Fruit fly (Drosophila melanogaster) whole organism, embryonic: Measurements from ENCODE around the gene CG15506.

Experiments used
- ATbp ChIP-seq: fragments of 200-800 bp; sonication (Bioruptor generic); optimal IDR thresholded peaks from 2 replicates; lab custom pipeline; 2017; ENCODE audit warnings: missing biosample characterization, mild to moderate bottlenecking, missing genetic modification characterization, missing genetic modification reagents
- Aef1 ChIP-seq: fragments of 200-800 bp; sonication (Bioruptor generic); IDR thresholded peaks from 3 replicates; pipeline ENCODE4 v1.3.6; 2022; ENCODE audit warnings: missing biosample characterization, missing genetic modification characterization
- Atf6 ChIP-seq: fragments of 200-800 bp; sonication (Bioruptor generic); IDR thresholded peaks from 2 replicates; pipeline ENCODE4 v1.3.6; 2022; ENCODE audit warnings: missing biosample characterization, missing genetic modification characterization
- BEAF-32 ChIP-seq: fragments of 200-800 bp; sonication (Bioruptor generic); optimal IDR thresholded peaks from 3 replicates; lab custom pipeline; 2017; ENCODE audit warnings: missing biosample characterization, missing genetic modification characterization, mild to moderate bottlenecking, moderate library complexity, missing genetic modification reagents
- CG10543 ChIP-seq: fragments of 200-800 bp; sonication (Bioruptor generic); optimal IDR thresholded peaks from 3 replicates; lab custom pipeline; 2017; ENCODE audit warnings: missing biosample characterization, mild to moderate bottlenecking, missing genetic modification characterization, moderate library complexity
- CG12659 ChIP-seq: fragments of 200-800 bp; sonication (Bioruptor generic); optimal IDR thresholded peaks from 3 replicates; lab custom pipeline; 2017; ENCODE audit warnings: mild to moderate bottlenecking, missing biosample characterization, missing genetic modification reagents, missing genetic modification characterization
- CG13424 ChIP-seq: fragments of 200-800 bp; sonication (Bioruptor generic); optimal IDR thresholded peaks from 2 replicates; lab custom pipeline; 2019; ENCODE audit warnings: missing biosample characterization, mild to moderate bottlenecking, missing genetic modification characterization, moderate library complexity
- CG14667 ChIP-seq: fragments of 200-800 bp; sonication (Bioruptor generic); IDR thresholded peaks from 2 replicates; pipeline ENCODE4 v1.3.6; 2022; ENCODE audit warnings: missing biosample characterization, missing genetic modification characterization
- CG15269 ChIP-seq: fragments of 200-800 bp; sonication (Bioruptor generic); optimal IDR thresholded peaks from 2 replicates; lab custom pipeline; 2018; ENCODE audit warnings: missing biosample characterization, mild to moderate bottlenecking, missing genetic modification characterization, moderate library complexity
- CG1792 ChIP-seq: fragments of 200-800 bp; sonication (Bioruptor generic); optimal IDR thresholded peaks from 2 replicates; lab custom pipeline; 2016; ENCODE audit warnings: missing biosample characterization, missing genetic modification characterization
- CG18476 ChIP-seq: fragments of 200-800 bp; sonication (Bioruptor generic); optimal IDR thresholded peaks from 2 replicates; lab custom pipeline; 2016; ENCODE audit warnings: missing biosample characterization, mild to moderate bottlenecking, missing genetic modification characterization
- CG2129 ChIP-seq: fragments of 200-800 bp; sonication (Bioruptor generic); IDR thresholded peaks from 2 replicates; pipeline ENCODE4 v1.3.6; 2022; ENCODE audit warnings: missing biosample characterization, missing genetic modification characterization; ENCODE audit not compliant: partially characterized antibody
- CG30403 ChIP-seq: fragments of 200-800 bp; sonication (Bioruptor generic); optimal IDR thresholded peaks from 3 replicates; lab custom pipeline; 2016; ENCODE audit warnings: missing biosample characterization, missing genetic modification characterization
- CG3995 ChIP-seq: fragments of 200-800 bp; sonication (Bioruptor generic); optimal IDR thresholded peaks from 3 replicates; lab custom pipeline; 2016; ENCODE audit warnings: missing biosample characterization, missing genetic modification characterization
- CG4360 ChIP-seq: fragments of 200-800 bp; sonication (Bioruptor generic); IDR thresholded peaks from 2 replicates; pipeline ENCODE4 v1.3.6; 2022; ENCODE audit warnings: missing biosample characterization, missing genetic modification characterization
- CG43689 ChIP-seq: fragments of 200-800 bp; sonication (Bioruptor generic); IDR thresholded peaks from 2 replicates; pipeline ENCODE4 v1.3.6; 2022; ENCODE audit warnings: missing biosample characterization, missing genetic modification characterization
- CG6175 ChIP-seq: fragments of 200-800 bp; sonication (Bioruptor generic); IDR thresholded peaks from 3 replicates; pipeline ENCODE4 v1.3.6; 2022; ENCODE audit warnings: missing biosample characterization, missing genetic modification characterization
- CG6689 ChIP-seq: fragments of 200-800 bp; sonication (Bioruptor generic); IDR thresholded peaks from 2 replicates; pipeline ENCODE4 v1.3.6; 2022; ENCODE audit warnings: missing biosample characterization, missing genetic modification characterization
- CG7357 ChIP-seq: fragments of 200-800 bp; sonication (Bioruptor generic); IDR thresholded peaks from 3 replicates; pipeline ENCODE4 v1.3.6; 2022; ENCODE audit warnings: missing biosample characterization, missing genetic modification characterization
- CG8924 ChIP-seq: fragments of 200-800 bp; optimal IDR thresholded peaks from 3 replicates; lab custom pipeline; 2019; ENCODE audit warnings: missing biosample characterization, mild to moderate bottlenecking, missing genetic modification characterization, moderate library complexity
- Dek ChIP-seq: fragments of 200-800 bp; sonication (Bioruptor generic); optimal IDR thresholded peaks from 3 replicates; lab custom pipeline; 2019; ENCODE audit warnings: missing biosample characterization, mild to moderate bottlenecking, missing genetic modification characterization, moderate library complexity
- Dp ChIP-seq: fragments of 200-800 bp; sonication (Bioruptor generic); optimal IDR thresholded peaks from 2 replicates; lab custom pipeline; 2018; ENCODE audit warnings: missing biosample characterization, mild to moderate bottlenecking, missing genetic modification characterization, moderate library complexity
- Dref ChIP-seq: fragments of 200-800 bp; sonication (Bioruptor generic); IDR thresholded peaks from 2 replicates; pipeline ENCODE4 v1.3.6; 2022; ENCODE audit warnings: missing biosample characterization, missing genetic modification characterization
- Ets65A ChIP-seq: fragments of 200-800 bp; sonication (Bioruptor generic); peaks from one replicate; lab custom pipeline; 2016; ENCODE audit warnings: missing biosample characterization, missing genetic modification characterization
- Med ChIP-seq: fragments of 200-800 bp; sonication (Bioruptor generic); peaks from one replicate; lab custom pipeline; 2016; ENCODE audit warnings: missing biosample characterization, missing genetic modification characterization, mild to moderate bottlenecking, inconsistent platforms, moderate library complexity
- Nf-YA ChIP-seq: fragments of 200-800 bp; sonication (Bioruptor generic); IDR thresholded peaks from 2 replicates; pipeline ENCODE4 v1.3.6; 2022; ENCODE audit warnings: missing biosample characterization, missing genetic modification characterization
- Oaz ChIP-seq: fragments of 200-800 bp; sonication (Bioruptor generic); IDR thresholded peaks from 2 replicates; pipeline ENCODE4 v1.3.6; 2022; ENCODE audit warnings: missing biosample characterization, missing genetic modification characterization
- Sox102F ChIP-seq: fragments of 200-800 bp; sonication (Bioruptor generic); optimal IDR thresholded peaks from 2 replicates; lab custom pipeline; 2018; ENCODE audit warnings: missing biosample characterization, mild to moderate bottlenecking, missing genetic modification characterization, moderate library complexity
- aop ChIP-seq: fragments of 200-800 bp; sonication (Bioruptor generic); IDR thresholded peaks from 2 replicates; pipeline ENCODE4 v1.3.6; 2022; ENCODE audit warnings: missing biosample characterization, missing genetic modification characterization
- bsh ChIP-seq, 2 experiments: fragments of 200-800 bp; sonication (Bioruptor generic); optimal IDR thresholded peaks; 2 replicates each; lab custom pipeline; 2017 to 2018; ENCODE audit warnings: mild to moderate bottlenecking in 2 of 2, missing biosample characterization in 2 of 2, missing genetic modification characterization in 2 of 2, moderate library complexity in 1 of 2
- cad ChIP-seq: fragments of >200 bp; optimal IDR thresholded peaks from 2 replicates; lab custom pipeline; 2017; ENCODE audit warnings: missing biosample characterization, missing genetic modification characterization
- cato ChIP-seq: fragments of 200-800 bp; sonication (Bioruptor generic); optimal IDR thresholded peaks from 2 replicates; lab custom pipeline; 2016; ENCODE audit warnings: missing biosample characterization, missing genetic modification characterization, borderline replicate concordance
- crol ChIP-seq: fragments of 200-800 bp; sonication (Bioruptor generic); IDR thresholded peaks from 2 replicates; pipeline ENCODE4 v1.3.6; 2022; ENCODE audit warnings: missing biosample characterization, missing genetic modification characterization
- dmrt99B ChIP-seq: fragments of 200-800 bp; sonication (Bioruptor generic); optimal IDR thresholded peaks from 2 replicates; lab custom pipeline; 2018; ENCODE audit warnings: missing biosample characterization, mild to moderate bottlenecking, missing genetic modification characterization, moderate library complexity
- h ChIP-seq: fragments of >200 bp; optimal IDR thresholded peaks from 2 replicates; lab custom pipeline; 2017
- her ChIP-seq: fragments of 200-800 bp; sonication (Bioruptor generic); optimal IDR thresholded peaks from 2 replicates; lab custom pipeline; 2016; ENCODE audit warnings: missing biosample characterization, missing genetic modification characterization
- hkb ChIP-seq, 2 experiments: fragments of 200-800 bp in 1 of 2; fragments of >200 bp in 1 of 2; sonication (Bioruptor generic) in 1 of 2; IDR thresholded peaks in 1 of 2; optimal IDR thresholded peaks in 1 of 2; 2 replicates each; pipeline versions ENCODE4 v1.3.6 to Lab custom; 2017 to 2022; ENCODE audit warnings: missing biosample characterization in 1 of 2, missing genetic modification characterization in 1 of 2
- hth ChIP-seq: fragments of >200 bp; optimal IDR thresholded peaks from 2 replicates; lab custom pipeline; 2017; ENCODE audit warnings: inconsistent platforms
- kah ChIP-seq: fragments of 200-800 bp; sonication (Bioruptor generic); optimal IDR thresholded peaks from 2 replicates; lab custom pipeline; 2018; ENCODE audit warnings: missing biosample characterization, mild to moderate bottlenecking, missing genetic modification characterization
- klu ChIP-seq: fragments of 200-800 bp; sonication (Bioruptor generic); IDR thresholded peaks from 2 replicates; pipeline ENCODE4 v1.3.6; 2022; ENCODE audit warnings: missing biosample characterization, missing genetic modification characterization
- lilli ChIP-seq: fragments of 200-800 bp; sonication (Bioruptor generic); optimal IDR thresholded peaks from 3 replicates; lab custom pipeline; 2016; ENCODE audit warnings: missing biosample characterization, missing genetic modification characterization
- lov ChIP-seq, 2 experiments: fragments of 200-800 bp in 1 of 2; fragments of >200 bp in 1 of 2; sonication (Bioruptor generic) in 1 of 2; IDR thresholded peaks in 1 of 2; optimal IDR thresholded peaks in 1 of 2; 2 replicates in 1 of 2; 3 replicates in 1 of 2; pipeline versions ENCODE4 v1.3.6 to Lab custom; 2017 to 2022; ENCODE audit warnings: missing biosample characterization in 1 of 2, missing genetic modification characterization in 1 of 2
- pita ChIP-seq: fragments of 200-800 bp; sonication (Bioruptor generic); optimal IDR thresholded peaks from 2 replicates; lab custom pipeline; 2017; ENCODE audit warnings: missing biosample characterization, mild to moderate bottlenecking, missing genetic modification characterization
- prd ChIP-seq, 3 experiments: fragments of >200 bp in 2 of 3; fragments of 200-800 bp in 1 of 3; sonication (Bioruptor generic) in 1 of 3; optimal IDR thresholded peaks in 2 of 3; IDR thresholded peaks in 1 of 3; 2 replicates in 2 of 3; 3 replicates in 1 of 3; pipeline versions ENCODE4 v1.3.6 to Lab custom; 2017 to 2022; ENCODE audit warnings: missing biosample characterization in 1 of 3, missing genetic modification characterization in 1 of 3
- row ChIP-seq: fragments of 200-800 bp; sonication (Bioruptor generic); IDR thresholded peaks from 3 replicates; pipeline ENCODE4 v1.3.6; 2022; ENCODE audit warnings: missing biosample characterization, missing genetic modification characterization
- schlank ChIP-seq: fragments of 200-800 bp; sonication (Bioruptor generic); optimal IDR thresholded peaks from 2 replicates; lab custom pipeline; 2018; ENCODE audit warnings: missing biosample characterization, mild to moderate bottlenecking, missing genetic modification characterization
- ttk ChIP-seq: fragments of 200-800 bp; sonication (Bioruptor generic); IDR thresholded peaks from 2 replicates; pipeline ENCODE4 v2.1.2; 2022; ENCODE audit warnings: missing biosample characterization, missing genetic modification characterization
- unc-4 ChIP-seq: fragments of 200-800 bp; sonication (Bioruptor generic); IDR thresholded peaks from 2 replicates; pipeline ENCODE4 v1.3.6; 2022; ENCODE audit warnings: missing biosample characterization, missing genetic modification characterization; ENCODE audit not compliant: partially characterized antibody
- yki ChIP-seq: fragments of >200 bp; optimal IDR thresholded peaks from 3 replicates; lab custom pipeline; 2018
- zen ChIP-seq: fragments of 200-800 bp; sonication (Bioruptor generic); optimal IDR thresholded peaks from 3 replicates; lab custom pipeline; 2018; ENCODE audit warnings: missing biosample characterization, mild to moderate bottlenecking, missing genetic modification characterization, moderate library complexity

Gene CG15506

DNA sequence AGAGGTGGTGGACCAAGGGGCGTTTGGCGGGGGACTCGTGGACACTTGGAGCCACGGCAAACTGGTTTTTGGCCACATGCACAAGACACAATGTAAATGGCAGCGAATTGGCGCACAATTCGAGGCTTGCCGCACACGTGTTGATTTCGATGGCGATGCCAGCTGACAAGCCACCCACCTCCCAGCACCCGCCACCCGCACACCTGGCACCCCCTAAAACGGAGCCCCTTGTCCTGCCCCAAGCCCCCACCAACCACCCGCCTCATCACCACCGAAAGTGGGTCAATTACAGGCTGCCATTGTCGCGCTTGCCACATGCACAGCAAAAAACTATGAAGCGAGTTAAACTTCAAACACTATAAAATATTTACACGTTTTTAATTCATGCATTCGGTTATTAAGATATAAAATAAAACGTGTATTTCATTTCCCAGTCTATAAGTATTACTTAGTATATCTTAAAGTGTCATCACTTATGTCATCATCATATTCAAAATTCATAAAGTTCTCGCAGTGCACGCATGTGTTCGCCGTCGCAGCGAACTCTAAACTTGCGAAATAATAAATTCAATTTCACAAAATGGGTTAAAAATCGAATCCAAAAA, 39.8 kb downstream of the CG15506 start (continued):
- TF ChIP-seq CG8924 (tag; lab: Kevin White, UChicago): no peak
- no peak for TF ChIP-seq yki
- no peak for TF ChIP-seq Dek
- TF ChIP-seq kah (GFP tag; lab: Kevin White, UChicago): no peak
- TF ChIP-seq CG1792 (GFP tag; lab: Kevin White, UChicago): no peak
- no peak for TF ChIP-seq CG15269 (tag; lab: Kevin White, UChicago)
- TF ChIP-seq Dp (GFP tag; lab: Kevin White, UChicago): no peak
- no peak for TF ChIP-seq aop (GFP tag; lab: Robert Waterston, UW)
- no peak for TF ChIP-seq BEAF-32 (GFP tag; lab: Kevin White, UChicago)
- TF ChIP-seq bsh (GFP tag; optimal IDR thresholded peaks at IDR 0.05; lab: Kevin White, UChicago): no peak
- peak; percentile 11 for TF ChIP-seq dmrt99B (tag; lab: Kevin White, UChicago)
- TF ChIP-seq CG18476 (GFP tag; lab: Kevin White, UChicago): no peak
- TF ChIP-seq crol: peak; percentile 81
- no peak for TF ChIP-seq CG4360 (GFP tag; lab: Robert Waterston, UW)
- no peak for TF ChIP-seq CG12659 (GFP tag; lab: Kevin White, UChicago)
- no peak for TF ChIP-seq CG10543
- TF ChIP-seq lov (optimal IDR thresholded peaks at IDR 0.05; lab: Kevin White, UChicago): no peak
- TF ChIP-seq lov (GFP tag; IDR thresholded peaks at IDR 0.05; lab: Robert Waterston, UW): no peak
- TF ChIP-seq cato (GFP tag; lab: Kevin White, UChicago): no peak
- no peak for TF ChIP-seq hth (lab: Kevin White, UChicago)
- TF ChIP-seq unc-4 (GFP tag; lab: Robert Waterston, UW): no peak
- TF ChIP-seq hkb (optimal IDR thresholded peaks at IDR 0.05; lab: Kevin White, UChicago): no peak
- TF ChIP-seq hkb (GFP tag; IDR thresholded peaks at IDR 0.05; lab: Robert Waterston, UW): 0 out of 2 replicates have a peak, but pooled peaks have one; percentile 20
- TF ChIP-seq Aef1 (GFP tag; lab: Robert Waterston, UW): no peak
- no peak for TF ChIP-seq CG43689
- TF ChIP-seq row (GFP tag; lab: Robert Waterston, UW): peak; percentile 53
- TF ChIP-seq CG30403 (GFP tag; lab: Kevin White, UChicago): peak; percentile 31
- 0 out of 2 replicates have a peak, but pooled peaks have one; percentile 25 for TF ChIP-seq Oaz
- TF ChIP-seq pita (GFP tag; lab: Kevin White, UChicago): no peak
- TF ChIP-seq ttk (GFP tag; lab: Robert Waterston, UW): no peak
- no peak for TF ChIP-seq cad (GFP tag; lab: Kevin White, UChicago)
- TF ChIP-seq Nf-YA (GFP tag; lab: Robert Waterston, UW): no peak
- TF ChIP-seq h (lab: Kevin White, UChicago): no peak
- TF ChIP-seq her (GFP tag; lab: Kevin White, UChicago): no peak
- no peak for TF ChIP-seq CG2129 (GFP tag; lab: Robert Waterston, UW)
- TF ChIP-seq ATbp (GFP tag; lab: Kevin White, UChicago): no peak
- peak; percentile 15 for TF ChIP-seq Med (GFP tag; lab: Kevin White, UChicago)
- peak; percentile 26 for TF ChIP-seq Sox102F (GFP tag; lab: Kevin White, UChicago)
- TF ChIP-seq lilli (GFP tag; lab: Kevin White, UChicago): no peak
- TF ChIP-seq CG6175 (GFP tag; lab: Robert Waterston, UW): 0 out of 3 replicates have a peak, but pooled peaks have one; percentile 35
- TF ChIP-seq CG7357: no peak
- no peak for TF ChIP-seq CG13424 (tag; lab: Kevin White, UChicago)
- TF ChIP-seq Atf6 (GFP tag; lab: Robert Waterston, UW): no peak
- TF ChIP-seq Ets65A (GFP tag; lab: Kevin White, UChicago): no peak
- TF ChIP-seq prd (optimal IDR thresholded peaks at IDR 0.05; lab: Kevin White, UChicago): no peak
- 0 out of 3 replicates have a peak, but pooled peaks have one; percentile 20 for TF ChIP-seq prd (GFP tag; IDR thresholded peaks at IDR 0.05; lab: Robert Waterston, UW)
- TF ChIP-seq Dref (GFP tag; lab: Robert Waterston, UW): 0 out of 2 replicates have a peak, but pooled peaks have one; percentile 18
- no peak for TF ChIP-seq schlank
- no peak for TF ChIP-seq CG6689 (GFP tag; lab: Robert Waterston, UW)
- no peak for TF ChIP-seq CG14667
- no peak for TF ChIP-seq CG3995 (GFP tag; lab: Kevin White, UChicago)
- no peak for TF ChIP-seq zen (tag; lab: Kevin White, UChicago)
- no peak for TF ChIP-seq klu (GFP tag; lab: Robert Waterston, UW)
